Worm (Caenorhabditis elegans) whole organism, late embryonic: ENCODE data around the gene acy-4.
A peak's percentile ranks its signal among the peaks of the same experiment; 100 is the strongest.

Experiments
- C08G9.2 ChIP-seq: sonication (generic microtip); optimal IDR thresholded peaks from 2 replicates; lab custom pipeline; 2016; ENCODE audit warnings: mild to moderate bottlenecking, missing genetic modification characterization, moderate library complexity, missing compliant biosample characterization
- C38D4.7 ChIP-seq: fragments of 200-800 bp; sonication (Bioruptor generic); optimal IDR thresholded peaks from 2 replicates; lab custom pipeline; 2018; ENCODE audit warnings: mild to moderate bottlenecking, missing genetic modification characterization, moderate library complexity, missing compliant biosample characterization
- F13H6.1 ChIP-seq: sonication (generic microtip); optimal IDR thresholded peaks from 2 replicates; lab custom pipeline; 2016; ENCODE audit warnings: missing genetic modification characterization, missing compliant biosample characterization
- K09A11.1 ChIP-seq: sonication (generic microtip); optimal IDR thresholded peaks from 2 replicates; lab custom pipeline; 2017; ENCODE audit warnings: antibody characterized with exemption, mild to moderate bottlenecking, missing genetic modification characterization, missing compliant biosample characterization; ENCODE audit not compliant: insufficient read depth
- T23F11.4 ChIP-seq: fragments of 200-800 bp; sonication (Bioruptor generic); optimal IDR thresholded peaks from 2 replicates; lab custom pipeline; 2018; ENCODE audit warnings: mild to moderate bottlenecking, missing genetic modification characterization, missing compliant biosample characterization
- Y22D7AL.16 ChIP-seq: sonication (generic microtip); optimal IDR thresholded peaks from 2 replicates; lab custom pipeline; 2016; ENCODE audit warnings: missing genetic modification characterization, missing compliant biosample characterization
- ceh-14 ChIP-seq: sonication (generic microtip); optimal IDR thresholded peaks from 2 replicates; lab custom pipeline; 2016; ENCODE audit warnings: missing genotype, missing genetic modification characterization, missing compliant biosample characterization
- ceh-18 ChIP-seq: sonication (generic microtip); optimal IDR thresholded peaks from 2 replicates; lab custom pipeline; 2016; ENCODE audit warnings: missing genetic modification characterization, missing compliant biosample characterization
- ceh-22 ChIP-seq: sonication (generic microtip); optimal IDR thresholded peaks from 2 replicates; lab custom pipeline; 2017; ENCODE audit warnings: missing biosample characterization, missing genetic modification characterization
- ceh-24 ChIP-seq: sonication (generic microtip); optimal IDR thresholded peaks from 2 replicates; lab custom pipeline; 2016; ENCODE audit warnings: mild to moderate bottlenecking, missing genetic modification characterization, missing compliant biosample characterization
- ceh-30 ChIP-seq: fragments of 150-350 bp; optimal IDR thresholded peaks from 2 replicates; lab custom pipeline; 2014; ENCODE audit warnings: missing biosample characterization, missing genetic modification characterization
- ceh-34 ChIP-seq: sonication (generic microtip); optimal IDR thresholded peaks from 2 replicates; lab custom pipeline; 2016; ENCODE audit warnings: mild to moderate bottlenecking, missing genetic modification characterization, missing compliant biosample characterization
- che-1 ChIP-seq: sonication (generic microtip); optimal IDR thresholded peaks from 2 replicates; lab custom pipeline; 2016; ENCODE audit warnings: mild to moderate bottlenecking, missing genetic modification characterization, missing compliant biosample characterization
- dve-1 ChIP-seq: sonication (generic microtip); optimal IDR thresholded peaks from 2 replicates; lab custom pipeline; 2017; ENCODE audit warnings: antibody characterized with exemption, mild to moderate bottlenecking, missing genetic modification characterization, missing compliant biosample characterization
- elt-2 ChIP-seq: sonication (generic microtip); optimal IDR thresholded peaks from 2 replicates; lab custom pipeline; 2016; ENCODE audit warnings: missing genetic modification reagents, missing genetic modification characterization, missing compliant biosample characterization
- elt-4 ChIP-seq: sonication (generic microtip); optimal IDR thresholded peaks from 2 replicates; lab custom pipeline; 2016; ENCODE audit warnings: missing genetic modification characterization, missing compliant biosample characterization
- eyg-1 ChIP-seq: sonication (generic microtip); optimal IDR thresholded peaks from 2 replicates; lab custom pipeline; 2016; ENCODE audit warnings: missing genotype, missing genetic modification characterization, missing compliant biosample characterization
- hlh-13 ChIP-seq: fragments of 200-800 bp; sonication (Bioruptor generic); optimal IDR thresholded peaks from 2 replicates; lab custom pipeline; 2018; ENCODE audit warnings: mild to moderate bottlenecking, missing genetic modification characterization, missing compliant biosample characterization
- hlh-30 ChIP-seq: sonication (generic microtip); optimal IDR thresholded peaks from 2 replicates; lab custom pipeline; 2017; ENCODE audit warnings: antibody characterized with exemption, missing genetic modification characterization, missing compliant biosample characterization; ENCODE audit not compliant: insufficient read depth
- hlh-6 ChIP-seq: sonication (generic microtip); optimal IDR thresholded peaks from 2 replicates; lab custom pipeline; 2016; ENCODE audit warnings: missing genotype, missing genetic modification characterization, missing compliant biosample characterization
- nhr-232 ChIP-seq: sonication (generic microtip); optimal IDR thresholded peaks from 2 replicates; lab custom pipeline; 2016; ENCODE audit warnings: missing genetic modification characterization, missing compliant biosample characterization
- pax-1 ChIP-seq: fragments of 150-350 bp; optimal IDR thresholded peaks from 2 replicates; lab custom pipeline; 2014; ENCODE audit warnings: missing biosample characterization, missing genetic modification characterization
- pqm-1 ChIP-seq: sonication (generic microtip); optimal IDR thresholded peaks from 2 replicates; lab custom pipeline; 2016; ENCODE audit warnings: missing genetic modification characterization, missing compliant biosample characterization
- pros-1 ChIP-seq: fragments of 150-350 bp; optimal IDR thresholded peaks from 2 replicates; lab custom pipeline; 2014; ENCODE audit warnings: missing biosample characterization, missing genetic modification reagents, missing genetic modification characterization
- rnt-1 ChIP-seq: sonication (generic microtip); optimal IDR thresholded peaks from 2 replicates; lab custom pipeline; 2016; ENCODE audit warnings: missing genetic modification characterization, missing compliant biosample characterization
- syd-9 ChIP-seq: sonication (generic microtip); optimal IDR thresholded peaks from 2 replicates; lab custom pipeline; 2016; ENCODE audit warnings: mild to moderate bottlenecking, missing genetic modification characterization, moderate library complexity, missing compliant biosample characterization
- tbx-2 ChIP-seq: sonication (generic microtip); optimal IDR thresholded peaks from 2 replicates; lab custom pipeline; 2016; ENCODE audit warnings: missing genetic modification characterization, missing compliant biosample characterization
- tbx-7 ChIP-seq: sonication (generic microtip); optimal IDR thresholded peaks from 2 replicates; lab custom pipeline; 2016; ENCODE audit warnings: missing genotype, missing genetic modification characterization, missing compliant biosample characterization
- ttx-3 ChIP-seq: sonication (generic microtip); optimal IDR thresholded peaks from 2 replicates; lab custom pipeline; 2016; ENCODE audit warnings: missing genetic modification reagents, missing genetic modification characterization, missing compliant biosample characterization
- unc-42 ChIP-seq: sonication (generic microtip); optimal IDR thresholded peaks from 2 replicates; lab custom pipeline; 2016; ENCODE audit warnings: missing genotype, missing genetic modification characterization, missing compliant biosample characterization

The acy-4 gene

ce11 chrV:5653990-5654499 is 23.4 kb upstream of the acy-4 start, which contains the start of gene hex-2:
hex-2 (plus strand) TSS chrV:5654449.
- TF ChIP-seq elt-2 (tag; lab: Kevin White, UChicago): peak; percentile 17
- TF ChIP-seq pros-1 (tag; lab: Kevin White, UChicago): no peak

DNA sequence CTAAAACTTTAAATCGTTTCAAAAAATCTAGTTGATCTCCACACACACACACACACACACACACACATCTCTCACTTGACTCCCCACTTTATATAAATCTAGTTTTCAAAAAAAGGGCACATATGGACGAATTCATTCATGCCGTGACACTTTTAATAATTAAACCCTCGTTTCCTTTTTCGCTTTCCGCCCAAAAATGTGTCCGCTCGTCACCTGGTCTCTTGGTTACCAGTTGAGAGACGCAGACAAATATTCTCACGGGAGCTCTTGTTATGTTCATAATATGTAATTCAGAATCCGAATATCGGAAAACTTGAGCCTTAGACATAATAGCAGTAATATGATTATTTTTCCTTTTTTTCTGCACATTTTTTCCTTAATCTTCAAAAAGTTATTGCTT is 21.2 kb upstream of the acy-4 start:
- TF ChIP-seq hlh-30 (tag; lab: Kevin White, UChicago) (peak; percentile 19), dve-1 (tag; lab: Kevin White, UChicago) (no peak)

DNA sequence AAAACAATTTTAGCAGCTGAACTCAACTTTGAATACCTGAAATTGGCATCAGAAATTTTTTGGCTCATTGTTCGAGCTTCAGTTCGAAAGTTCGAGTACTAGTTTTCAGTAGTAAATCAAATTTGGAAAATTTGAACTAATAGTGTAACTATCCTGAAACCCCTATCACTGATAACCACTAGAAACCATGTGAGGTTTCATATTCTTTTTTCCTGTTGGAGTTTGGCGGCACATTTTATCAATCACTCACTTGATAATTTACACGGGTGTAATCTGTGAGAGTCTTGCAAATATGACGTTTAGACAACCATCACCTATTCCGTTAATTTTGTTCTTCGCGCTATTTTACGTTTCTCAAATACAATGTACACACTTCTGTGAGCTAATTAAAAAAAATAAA is 16.7 kb upstream of the acy-4 start, which contains the start of gene C14C11.4:
Gene C14C11.4 (plus strand): TSS at position 252 of the 400 bp plus-strand sequence.
- no peak for TF ChIP-seq ttx-3 (tag; lab: Kevin White, UChicago)
- no peak for TF ChIP-seq hlh-13 (GFP tag; lab: Kevin White, UChicago)
- TF ChIP-seq pros-1 (tag; lab: Kevin White, UChicago): no peak
- no peak for TF ChIP-seq unc-42 (tag; lab: Kevin White, UChicago)
- no peak for TF ChIP-seq tbx-7 (tag; lab: Kevin White, UChicago)
- TF ChIP-seq nhr-232 (tag; lab: Kevin White, UChicago): no peak
- no peak for TF ChIP-seq F13H6.1 (tag; lab: Kevin White, UChicago)
- TF ChIP-seq C08G9.2 (tag; lab: Kevin White, UChicago): no peak
- TF ChIP-seq pqm-1: no peak

DNA sequence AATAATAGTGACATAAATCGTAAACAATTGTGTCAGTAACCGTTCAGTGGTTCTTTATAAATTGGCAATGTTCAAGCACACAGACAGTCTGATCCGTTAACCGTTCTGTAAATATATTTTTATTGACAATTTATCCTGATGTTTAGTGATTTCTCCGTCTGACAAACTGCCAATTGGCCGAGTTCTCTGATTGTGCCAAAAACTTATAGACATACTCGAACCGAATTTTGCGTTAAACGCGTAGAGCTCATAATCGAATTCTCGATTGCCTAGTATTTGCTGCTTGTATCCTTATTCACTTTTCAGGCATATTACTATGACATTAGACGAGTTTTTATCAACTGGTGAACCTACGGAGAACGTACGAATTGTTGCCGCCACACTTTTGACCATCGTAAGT is 13.5 kb upstream of the acy-4 start, which contains the start of gene srx-117:
Gene srx-117 (plus strand): TSS at position 301 of the 400 bp plus-strand sequence.
- no peak for TF ChIP-seq ceh-22 (tag; lab: Kevin White, UChicago)
- no peak for TF ChIP-seq eyg-1 (tag; lab: Kevin White, UChicago)
- TF ChIP-seq ceh-34 (tag; lab: Kevin White, UChicago): no peak
- TF ChIP-seq C38D4.7 (GFP tag; lab: Kevin White, UChicago): no peak
- TF ChIP-seq K09A11.1 (tag; lab: Kevin White, UChicago): no peak
- TF ChIP-seq ceh-24 (tag; lab: Kevin White, UChicago): no peak
- no peak for TF ChIP-seq hlh-6 (tag; lab: Kevin White, UChicago)
- TF ChIP-seq T23F11.4 (GFP tag; lab: Kevin White, UChicago): no peak
- no peak for TF ChIP-seq tbx-2 (tag; lab: Kevin White, UChicago)
- TF ChIP-seq ceh-30 (tag; lab: Kevin White, UChicago): no peak
- no peak for TF ChIP-seq Y22D7AL.16 (tag; lab: Kevin White, UChicago)
- no peak for TF ChIP-seq elt-4 (tag; lab: Kevin White, UChicago)
- no peak for TF ChIP-seq hlh-13 (GFP tag; lab: Kevin White, UChicago)
- TF ChIP-seq pax-1 (tag; lab: Kevin White, UChicago): no peak
- no peak for TF ChIP-seq ceh-14

- peak; percentile 39 for TF ChIP-seq elt-2 (tag; lab: Kevin White, UChicago)
- no peak for TF ChIP-seq ceh-18
Measured at ce11 chrV:5634445-5634844, 3.8 kb upstream of the acy-4 start.

ce11 chrV:5628014-5628413 is 2.7 kb downstream of the acy-4 start:
- TF ChIP-seq syd-9 (tag; lab: Kevin White, UChicago) (no peak), rnt-1 (tag; lab: Kevin White, UChicago) (no peak)

ce11 chrV:5621390-5621789 is 9.3 kb downstream of the acy-4 start, which contains the start of gene M03E7.1:
M03E7.1 (plus strand) TSS chrV:5621690.
- TF ChIP-seq che-1 (tag; lab: Kevin White, UChicago): no peak
